Worm (Caenorhabditis elegans) whole organism, young adult: Measurements from ENCODE around the gene W04E12.4.

Source experiments
- C17E4.6 ChIP-seq: fragments of 200-800 bp; sonication (Bioruptor generic); IDR thresholded peaks from 2 replicates; pipeline ENCODE4 v1.3.6; 2022; ENCODE audit warnings: missing genetic modification reagents, missing genetic modification characterization, missing compliant biosample characterization
- F22D6.2 ChIP-seq: sonication (generic microtip); optimal IDR thresholded peaks from 2 replicates; lab custom pipeline; 2016; ENCODE audit warnings: mild to moderate bottlenecking, missing genetic modification characterization, missing compliant biosample characterization
- F23B12.7 ChIP-seq: sonication (generic microtip); optimal IDR thresholded peaks from 2 replicates; lab custom pipeline; 2017; ENCODE audit warnings: missing genetic modification characterization, mild to moderate bottlenecking, missing compliant biosample characterization, antibody characterized with exemption, moderate library complexity; ENCODE audit not compliant: insufficient read depth
- F49E8.2 ChIP-seq: sonication (generic microtip); optimal IDR thresholded peaks from 3 replicates; lab custom pipeline; 2017; ENCODE audit warnings: missing genetic modification characterization, mild to moderate bottlenecking, missing compliant biosample characterization, antibody characterized with exemption, moderate library complexity; ENCODE audit not compliant: insufficient read depth
- F55B11.4 ChIP-seq: sonication (generic microtip); optimal IDR thresholded peaks from 2 replicates; lab custom pipeline; 2016; ENCODE audit warnings: missing compliant biosample characterization, missing genetic modification characterization, borderline replicate concordance; ENCODE audit not compliant: insufficient read depth
- F57A8.1 ChIP-seq: fragments of 200-800 bp; sonication (Bioruptor generic); optimal IDR thresholded peaks from 2 replicates; lab custom pipeline; 2018; ENCODE audit warnings: mild to moderate bottlenecking, missing genetic modification characterization, moderate library complexity, missing compliant biosample characterization
- K11D2.4 ChIP-seq: fragments of 200-800 bp; sonication (Bioruptor generic); IDR thresholded peaks from 2 replicates; pipeline ENCODE4 v1.3.6; 2022; ENCODE audit warnings: missing genetic modification reagents, missing genetic modification characterization, missing compliant biosample characterization
- K12H6.12 ChIP-seq: fragments of 200-800 bp; sonication (Bioruptor generic); optimal IDR thresholded peaks from 2 replicates; lab custom pipeline; 2018; ENCODE audit warnings: mild to moderate bottlenecking, missing genetic modification characterization, missing compliant biosample characterization
- Y53G8AR.9 ChIP-seq: fragments of 200-800 bp; sonication (Bioruptor generic); conservative IDR thresholded peaks from 2 replicates; pipeline ENCODE4 v1.3.6; 2022; ENCODE audit warnings: missing genetic modification reagents, missing genetic modification characterization, missing compliant biosample characterization
- Y95B8A.8 ChIP-seq: fragments of 200-800 bp; sonication (Bioruptor generic); IDR thresholded peaks from 2 replicates; pipeline ENCODE4 v1.3.6; 2022; ENCODE audit warnings: missing genetic modification reagents, missing genetic modification characterization, missing compliant biosample characterization
- ama-1 ChIP-seq, 3 experiments: fragments of 150-350 bp in 1 of 3; sonication (generic microtip) in 2 of 3; optimal IDR thresholded peaks; 2 replicates each; lab custom pipeline; 2014 to 2018; ENCODE audit warnings: missing biosample characterization in 2 of 3, missing genetic modification characterization in 2 of 3, missing genetic modification reagents in 2 of 3
- aptf-2 ChIP-seq: fragments of 200-800 bp; sonication (Bioruptor generic); conservative IDR thresholded peaks from 2 replicates; pipeline ENCODE4 v1.3.6; 2022; ENCODE audit warnings: missing genetic modification reagents, missing genetic modification characterization, missing compliant biosample characterization
- atf-7 ChIP-seq: sonication (generic microtip); optimal IDR thresholded peaks from 2 replicates; lab custom pipeline; 2017; ENCODE audit warnings: mild to moderate bottlenecking, missing genetic modification characterization, missing compliant biosample characterization
- attf-5 ChIP-seq: fragments of 200-800 bp; sonication (Bioruptor generic); optimal IDR thresholded peaks from 2 replicates; lab custom pipeline; 2018; ENCODE audit warnings: mild to moderate bottlenecking, missing genetic modification characterization, missing compliant biosample characterization
- bed-1 ChIP-seq: fragments of 200-800 bp; sonication (Bioruptor generic); IDR thresholded peaks from 2 replicates; pipeline ENCODE4 v1.3.6; 2022; ENCODE audit warnings: missing genetic modification reagents, missing genetic modification characterization, missing compliant biosample characterization
- ccch-3 ChIP-seq: fragments of 200-800 bp; sonication (Bioruptor generic); optimal IDR thresholded peaks from 2 replicates; lab custom pipeline; 2018; ENCODE audit warnings: mild to moderate bottlenecking, missing genetic modification characterization, missing compliant biosample characterization
- ceh-40 ChIP-seq: fragments of 200-800 bp; sonication (Bioruptor generic); IDR thresholded peaks from 2 replicates; pipeline ENCODE4 v1.3.6; 2022; ENCODE audit warnings: missing genetic modification characterization, missing compliant biosample characterization
- ceh-58 ChIP-seq: fragments of 200-800 bp; sonication (Bioruptor generic); IDR thresholded peaks from 2 replicates; pipeline ENCODE4 v1.3.6; 2022; ENCODE audit warnings: missing genetic modification characterization, missing compliant biosample characterization
- chd-7 ChIP-seq: sonication (generic microtip); optimal IDR thresholded peaks from 2 replicates; lab custom pipeline; 2016; ENCODE audit warnings: mild to moderate bottlenecking, missing genetic modification characterization, moderate library complexity, missing compliant biosample characterization
- die-1 ChIP-seq: sonication (generic microtip); optimal IDR thresholded peaks from 2 replicates; lab custom pipeline; 2016; ENCODE audit warnings: missing genotype, mild to moderate bottlenecking, missing genetic modification characterization, missing compliant biosample characterization
- dpl-1 ChIP-seq: fragments of 150-350 bp; optimal IDR thresholded peaks from 2 replicates; lab custom pipeline; 2014; ENCODE audit warnings: missing biosample characterization, missing genetic modification reagents, missing genetic modification characterization
- egl-18 ChIP-seq: fragments of 200-800 bp; sonication (Bioruptor generic); IDR thresholded peaks from 2 replicates; pipeline ENCODE4 v1.3.6; 2022; ENCODE audit warnings: missing genetic modification reagents, missing genetic modification characterization, missing compliant biosample characterization
- ekl-4 ChIP-seq: fragments of 200-800 bp; sonication (Bioruptor generic); IDR thresholded peaks from 2 replicates; pipeline ENCODE4 v1.3.6; 2022; ENCODE audit warnings: missing genetic modification reagents, missing genetic modification characterization, missing compliant biosample characterization
- ets-4 ChIP-seq: fragments of 200-800 bp; sonication (Bioruptor generic); optimal IDR thresholded peaks from 2 replicates; lab custom pipeline; 2018; ENCODE audit warnings: mild to moderate bottlenecking, missing genetic modification characterization, missing compliant biosample characterization
- gei-17 ChIP-seq: fragments of 200-800 bp; sonication (Bioruptor generic); optimal IDR thresholded peaks from 2 replicates; lab custom pipeline; 2018; ENCODE audit warnings: mild to moderate bottlenecking, missing genetic modification characterization, missing compliant biosample characterization
- hlh-12 ChIP-seq: sonication (generic microtip); optimal IDR thresholded peaks from 2 replicates; lab custom pipeline; 2016; ENCODE audit warnings: missing genetic modification characterization, missing compliant biosample characterization
- hlh-26 ChIP-seq: fragments of 200-800 bp; sonication (Bioruptor generic); conservative IDR thresholded peaks from 2 replicates; pipeline ENCODE4 v1.3.6; 2022; ENCODE audit warnings: missing genetic modification reagents, missing genetic modification characterization, missing compliant biosample characterization
- hmg-1.2 ChIP-seq: fragments of 200-800 bp; sonication (Bioruptor generic); IDR thresholded peaks from 2 replicates; pipeline ENCODE4 v1.3.6; 2022; ENCODE audit warnings: missing genetic modification reagents, missing genetic modification characterization, missing compliant biosample characterization
- lin-26 ChIP-seq: fragments of 200-800 bp; sonication (Bioruptor generic); IDR thresholded peaks from 2 replicates; pipeline ENCODE4 v1.3.6; 2022; ENCODE audit warnings: missing genetic modification reagents, missing genetic modification characterization, missing compliant biosample characterization
- lin-40 ChIP-seq: sonication (generic microtip); optimal IDR thresholded peaks from 2 replicates; lab custom pipeline; 2016; ENCODE audit warnings: missing genetic modification characterization, mild to moderate bottlenecking, missing compliant biosample characterization, missing genotype, missing genetic modification reagents
- lsl-1 ChIP-seq: fragments of 200-800 bp; sonication (Bioruptor generic); optimal IDR thresholded peaks from 2 replicates; lab custom pipeline; 2018; ENCODE audit warnings: mild to moderate bottlenecking, missing genetic modification characterization, moderate library complexity, missing compliant biosample characterization
- madf-3 ChIP-seq: fragments of 200-800 bp; sonication (Bioruptor generic); IDR thresholded peaks from 2 replicates; pipeline ENCODE4 v1.3.6; 2022; ENCODE audit warnings: missing genetic modification reagents, missing genetic modification characterization, missing compliant biosample characterization
- mes-4 ChIP-seq: sonication (generic microtip); optimal IDR thresholded peaks from 2 replicates; lab custom pipeline; 2016; ENCODE audit warnings: missing genotype, missing genetic modification characterization, missing compliant biosample characterization
- nfyb-1 ChIP-seq: fragments of 200-800 bp; sonication (Bioruptor generic); IDR thresholded peaks from 2 replicates; pipeline ENCODE4 v1.3.6; 2022; ENCODE audit warnings: missing genetic modification reagents, missing genetic modification characterization, missing compliant biosample characterization
- rcor-1 ChIP-seq: fragments of 200-800 bp; sonication (Bioruptor generic); IDR thresholded peaks from 2 replicates; pipeline ENCODE4 v1.3.6; 2022; ENCODE audit warnings: missing genetic modification reagents, missing genetic modification characterization, missing compliant biosample characterization
- rec-8 ChIP-seq, 2 experiments: sonication (generic microtip); optimal IDR thresholded peaks; 2 replicates each; lab custom pipeline; 2016; ENCODE audit warnings: mild to moderate bottlenecking in 2 of 2, missing genetic modification characterization in 2 of 2, missing genetic modification reagents in 2 of 2, missing genotype in 2 of 2, missing biosample characterization in 1 of 2, missing compliant biosample characterization in 1 of 2, moderate library complexity in 1 of 2
- sdz-38 ChIP-seq: sonication (generic microtip); optimal IDR thresholded peaks from 2 replicates; lab custom pipeline; 2016; ENCODE audit warnings: missing genotype, missing genetic modification characterization, missing compliant biosample characterization
- sea-2 ChIP-seq: fragments of 200-800 bp; sonication (Bioruptor generic); IDR thresholded peaks from 2 replicates; pipeline ENCODE4 v1.3.6; 2022; ENCODE audit warnings: missing genetic modification characterization, missing compliant biosample characterization
- snpc-1.1 ChIP-seq: sonication (generic microtip); optimal IDR thresholded peaks from 2 replicates; lab custom pipeline; 2017; ENCODE audit warnings: missing genetic modification characterization, mild to moderate bottlenecking, missing compliant biosample characterization, antibody characterized with exemption, moderate library complexity, missing genotype, missing genetic modification reagents; ENCODE audit not compliant: insufficient read depth
- snpc-1.3 ChIP-seq: sonication (generic microtip); optimal IDR thresholded peaks from 2 replicates; lab custom pipeline; 2017; ENCODE audit warnings: missing genetic modification characterization, mild to moderate bottlenecking, missing compliant biosample characterization, antibody characterized with exemption, moderate library complexity, missing genotype, missing genetic modification reagents; ENCODE audit not compliant: insufficient read depth
- tbp1 ChIP-seq: fragments of 200-800 bp; sonication (Bioruptor generic); optimal IDR thresholded peaks from 2 replicates; lab custom pipeline; 2018; ENCODE audit warnings: mild to moderate bottlenecking, missing genetic modification characterization, missing compliant biosample characterization
- xnd-1 ChIP-seq: sonication (generic microtip); optimal IDR thresholded peaks from 2 replicates; lab custom pipeline; 2016; ENCODE audit warnings: missing genotype, missing genetic modification reagents, missing genetic modification characterization, missing compliant biosample characterization
- ztf-26 ChIP-seq: sonication (generic microtip); optimal IDR thresholded peaks from 2 replicates; lab custom pipeline; 2017; ENCODE audit warnings: missing genetic modification characterization, missing compliant biosample characterization
- ztf-28 ChIP-seq: fragments of 200-800 bp; sonication (Bioruptor generic); IDR thresholded peaks from 2 replicates; pipeline ENCODE4 v1.3.6; 2022; ENCODE audit warnings: missing genetic modification reagents, missing genetic modification characterization, missing compliant biosample characterization
- ztf-3 ChIP-seq: fragments of 200-800 bp; sonication (Bioruptor generic); optimal IDR thresholded peaks from 2 replicates; lab custom pipeline; 2018; ENCODE audit warnings: mild to moderate bottlenecking, missing genetic modification characterization, missing compliant biosample characterization

Gene W04E12.4

ce11 chrV:19743305-19743704, at the start of gene W04E12.4:
TSS of gene W04E12.4 (plus strand) at chrV:19743605.
- no peak for TF ChIP-seq hlh-26
- TF ChIP-seq die-1 (tag; lab: Kevin White, UChicago) = no peak

ce11 chrV:19697348-19698172, 45.8 kb upstream of the W04E12.4 start, which contains the start of the genes Y43F8C.13 and ani-3:
TSS of gene Y43F8C.13 (minus strand) at chrV:19697398.
TSS of gene ani-3 (plus strand) at chrV:19697732.
- TF ChIP-seq nfyb-1 (GFP tag; lab: Robert Waterston, UW) (no peak), sea-2 (GFP tag; lab: Robert Waterston, UW) (no peak), rcor-1 (GFP tag; lab: Robert Waterston, UW) (no peak), snpc-1.3 (tag; lab: Kevin White, UChicago) (no peak), Y95B8A.8 (GFP tag; lab: Robert Waterston, UW) (no peak), bed-1 (GFP tag; lab: Robert Waterston, UW) (no peak), egl-18 (GFP tag; lab: Robert Waterston, UW) (no peak), sdz-38 (tag; lab: Kevin White, UChicago) (no peak), mes-4 (tag; lab: Kevin White, UChicago) (no peak), madf-3 (no peak), gei-17 (GFP tag; lab: Kevin White, UChicago) (no peak), lin-26 (GFP tag; lab: Robert Waterston, UW) (no peak), ceh-58 (GFP tag; lab: Robert Waterston, UW) (no peak), ztf-3 (GFP tag; lab: Kevin White, UChicago) (no peak), ceh-40 (no peak), chd-7 (tag; lab: Kevin White, UChicago) (no peak), rec-8 (tag; optimal IDR thresholded peaks at IDR 0.05; lab: Kevin White, UChicago) (no peak), hlh-12 (tag; lab: Kevin White, UChicago) (no peak), lsl-1 (peak; percentile 77), ama-1 (optimal IDR thresholded peaks at IDR 0.05; lab: Kevin White, UChicago) (no peak), ama-1 (GFP tag; optimal IDR thresholded peaks at IDR 0.05; lab: Kevin White, UChicago) (no peak), F57A8.1 (GFP tag; lab: Kevin White, UChicago) (no peak), dpl-1 (GFP tag; lab: Kevin White, UChicago) (no peak), F23B12.7 (tag; lab: Kevin White, UChicago) (no peak), snpc-1.1 (tag; lab: Kevin White, UChicago) (no peak), F22D6.2 (tag; lab: Kevin White, UChicago) (no peak), ccch-3 (no peak), lin-40 (no peak), aptf-2 (no peak), tbp1 (GFP tag; lab: Kevin White, UChicago) (no peak), K11D2.4 (no peak), ekl-4 (GFP tag; lab: Robert Waterston, UW) (no peak), xnd-1 (tag; lab: Kevin White, UChicago) (peak; percentile 73), atf-7 (no peak), ets-4 (GFP tag; lab: Kevin White, UChicago) (no peak), attf-5 (GFP tag; lab: Kevin White, UChicago) (no peak), hmg-1.2 (GFP tag; lab: Robert Waterston, UW) (no peak), C17E4.6 (GFP tag; lab: Robert Waterston, UW) (no peak), K12H6.12 (tag; lab: Kevin White, UChicago) (no peak), Y53G8AR.9 (GFP tag; lab: Robert Waterston, UW) (no peak), die-1 (tag; lab: Kevin White, UChicago) (no peak), ztf-26 (tag; lab: Kevin White, UChicago) (no peak), F55B11.4 (tag; lab: Kevin White, UChicago) (no peak), ztf-28 (no peak), F49E8.2 (tag; lab: Kevin White, UChicago) (no peak)
